Fruit fly (Drosophila melanogaster) S2 (cell line): ENCODE data around the gene rtp.

Experiments used
- CG8478 ChIP-seq: fragments of >200 bp; optimal IDR thresholded peaks from 2 replicates; lab custom pipeline; 2018
- CTCF ChIP-seq, 2 experiments: fragments of >200 bp; optimal IDR thresholded peaks; 2 replicates each; lab custom pipeline; 2018

DNA sequence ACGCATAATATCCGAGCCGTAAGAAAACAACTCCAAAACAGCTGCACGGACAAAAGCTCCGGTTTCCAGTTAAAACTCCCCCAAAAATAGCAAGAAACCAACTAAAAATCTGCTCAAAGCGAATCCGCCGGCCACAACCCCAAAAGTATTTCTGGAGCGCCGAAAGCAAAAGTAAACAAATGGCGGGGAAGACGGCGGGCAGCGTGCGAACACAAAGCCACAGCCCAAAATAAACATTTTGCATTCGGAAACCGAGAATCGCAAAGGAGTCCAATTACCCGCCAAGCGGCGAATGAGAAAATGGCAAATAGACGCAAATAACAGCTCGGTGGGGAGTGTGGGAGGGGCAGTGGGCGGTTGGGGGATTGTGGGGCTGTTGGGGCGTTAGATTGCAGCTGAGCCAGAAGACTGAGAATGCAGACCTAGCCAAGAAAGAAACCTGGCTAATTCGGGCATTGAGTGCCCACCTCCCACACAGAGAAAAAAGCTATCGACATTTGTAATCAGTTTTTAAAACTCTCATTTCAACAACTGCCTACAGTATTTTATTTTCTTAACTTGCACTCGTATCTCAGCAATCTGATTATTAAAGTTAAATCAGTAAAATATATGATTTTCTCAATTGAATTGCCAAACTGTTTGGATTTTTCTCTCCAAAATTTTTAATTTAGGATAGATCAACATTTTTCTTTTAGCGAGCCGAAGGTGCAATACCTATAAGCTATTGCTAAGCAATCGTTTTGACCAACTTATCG lies 22.8 kb downstream of the rtp start:
- TF ChIP-seq CTCF (optimal IDR thresholded peaks at IDR 0.05; lab: Kevin White, UChicago), result no peak
- TF ChIP-seq CG8478 (lab: Kevin White, UChicago), result no peak
